Fruit fly (Drosophila melanogaster): Measurements from ENCODE around the gene CG7194.

The CG7194 gene

dm6 chr3L:8338921-8339320 lies 35.1 kb upstream of the CG7194 start, which contains the start of gene Pex2:
Gene Pex2 (plus strand): TSS chr3L:8339051.
- TF ChIP-seq CG12155 (GFP tag; optimal IDR thresholded peaks at IDR 0.05): peak; percentile 48
- peak; percentile 5 for TF ChIP-seq CG2712 (tag; optimal IDR thresholded peaks at IDR 0.05)
- TF ChIP-seq CG9876 (GFP tag; optimal IDR thresholded peaks at IDR 0.05): no peak
- no peak for TF ChIP-seq CG17361 (GFP tag; IDR thresholded peaks at IDR 0.05)
- no peak for TF ChIP-seq Atf6 (GFP tag; IDR thresholded peaks at IDR 0.05)
- peak; percentile 98 for TF ChIP-seq E2f2 (GFP tag; IDR thresholded peaks at IDR 0.05)
- no peak for TF ChIP-seq az2 (GFP tag; optimal IDR thresholded peaks at IDR 0.05)
- peak; percentile 39; the same call in 1 of the 2 replicates for TF ChIP-seq MBD-R2 (GFP tag; IDR thresholded peaks at IDR 0.05)
- TF ChIP-seq nerfin-1 (tag; optimal IDR thresholded peaks at IDR 0.05): no peak
- TF ChIP-seq ro (GFP tag; IDR thresholded peaks at IDR 0.05): no peak
- peak; percentile 27 for TF ChIP-seq Myb (GFP tag; optimal IDR thresholded peaks at IDR 0.05)
- TF ChIP-seq fu2 (GFP tag; optimal IDR thresholded peaks at IDR 0.05): no peak
- TF ChIP-seq gfzf (GFP tag; optimal IDR thresholded peaks at IDR 0.05): peak; percentile 8
- no peak for TF ChIP-seq Ravus (GFP tag; IDR thresholded peaks at IDR 0.05)
- TF ChIP-seq disco-r (GFP tag; optimal IDR thresholded peaks at IDR 0.05): no peak
- TF ChIP-seq btn (GFP tag; optimal IDR thresholded peaks at IDR 0.05): no peak
- TF ChIP-seq Gsc (GFP tag; IDR thresholded peaks at IDR 0.05): no peak
- TF ChIP-seq YL-1 (GFP tag; optimal IDR thresholded peaks at IDR 0.05): peak; percentile 9
- TF ChIP-seq sd (tag; optimal IDR thresholded peaks at IDR 0.05): peak; percentile 16
- TF ChIP-seq Dll (GFP tag; IDR thresholded peaks at IDR 0.05; ENCODE audit: partially characterized antibody): peak; percentile 48; the same call in 1 of the 4 replicates
- TF ChIP-seq chn (GFP tag; optimal IDR thresholded peaks at IDR 0.05): no peak
- TF ChIP-seq Dad (GFP tag; optimal IDR thresholded peaks at IDR 0.05): no peak
- TF ChIP-seq CG8359 (GFP tag; optimal IDR thresholded peaks at IDR 0.05; ENCODE audit: borderline replicate concordance): no peak
- TF ChIP-seq gem (tag; optimal IDR thresholded peaks at IDR 0.05): peak; percentile 1
- TF ChIP-seq Neu2 (GFP tag; optimal IDR thresholded peaks at IDR 0.05; ENCODE audit: borderline replicate concordance): no peak
- no peak for TF ChIP-seq CG6813 (GFP tag; optimal IDR thresholded peaks at IDR 0.05)
- TF ChIP-seq C15 (GFP tag; IDR thresholded peaks at IDR 0.05): no peak
- peak; percentile 50 for TF ChIP-seq BEAF-32 (GFP tag; optimal IDR thresholded peaks at IDR 0.05)
- no peak for TF ChIP-seq Ada2b (GFP tag; IDR thresholded peaks at IDR 0.05)
- TF ChIP-seq caup (GFP tag; optimal IDR thresholded peaks at IDR 0.05; ENCODE audit: severe bottlenecking): peak; percentile 9
- TF ChIP-seq B-H2 (GFP tag; optimal IDR thresholded peaks at IDR 0.05): peak; percentile 71
- TF ChIP-seq bbx (GFP tag; IDR thresholded peaks at IDR 0.05; ENCODE audit: partially characterized antibody): peak; percentile 48; the same call in 1 of the 2 replicates
- TF ChIP-seq Bteb2 (GFP tag; optimal IDR thresholded peaks at IDR 0.05): no peak
- peak; percentile 25 for TF ChIP-seq lilli (GFP tag; optimal IDR thresholded peaks at IDR 0.05)
- no peak for TF ChIP-seq gsb-n (tag; optimal IDR thresholded peaks at IDR 0.05)
- no peak for TF ChIP-seq Usf (GFP tag; optimal IDR thresholded peaks at IDR 0.05)
- no peak for TF ChIP-seq Hr51 (GFP tag; optimal IDR thresholded peaks at IDR 0.05)
- no peak for TF ChIP-seq en (GFP tag; optimal IDR thresholded peaks at IDR 0.05)
- no peak for TF ChIP-seq CG12071 (GFP tag; optimal IDR thresholded peaks at IDR 0.05)
- no peak for TF ChIP-seq ems (GFP tag; optimal IDR thresholded peaks at IDR 0.05)
- TF ChIP-seq CG13775 (GFP tag; optimal IDR thresholded peaks at IDR 0.05): no peak
- TF ChIP-seq dimm (GFP tag; IDR thresholded peaks at IDR 0.05): no peak
- no peak for TF ChIP-seq dpn (GFP tag; optimal IDR thresholded peaks at IDR 0.05)
- peak in 1 of 2 experiments; percentile 60 for TF ChIP-seq Hr78 (GFP tag; optimal IDR thresholded peaks at IDR 0.05)
- TF ChIP-seq slbo (GFP tag; IDR thresholded peaks at IDR 0.05): no peak
- no peak for TF ChIP-seq Xbp1 (GFP tag; optimal IDR thresholded peaks at IDR 0.05)
- TF ChIP-seq CG1529 (GFP tag; optimal IDR thresholded peaks at IDR 0.05): no peak
- TF ChIP-seq CG12744 (GFP tag; optimal IDR thresholded peaks at IDR 0.05): no peak
- TF ChIP-seq CG9817 (tag; optimal IDR thresholded peaks at IDR 0.05): no peak
- TF ChIP-seq tio (GFP tag; optimal IDR thresholded peaks at IDR 0.05): no peak
- no peak for TF ChIP-seq kah (GFP tag; optimal IDR thresholded peaks at IDR 0.05)

All from whole organism, embryonic.